Worm (Caenorhabditis elegans): ENCODE measurements around the gene col-34.

ce11 chrIV:4270925-4271324 is 26.5 kb upstream of the col-34 start, which contains the start of gene F36A4.2:
- TF ChIP-seq W03F9.2 (tag; optimal IDR thresholded peaks at IDR 0.05) (no peak), dao-5 (tag; optimal IDR thresholded peaks at IDR 0.05) (no peak), him-1 (tag; optimal IDR thresholded peaks at IDR 0.05) (no peak)
